Fruit fly (Drosophila melanogaster) S2 (cell line): ENCODE data around the gene bor.

Experiments used
- CG8478 ChIP-seq: fragments of >200 bp; optimal IDR thresholded peaks from 2 replicates; lab custom pipeline; 2018
- CTCF ChIP-seq, 2 experiments: fragments of >200 bp; optimal IDR thresholded peaks; 2 replicates each; lab custom pipeline; 2018

- TF ChIP-seq CG8478 (lab: Kevin White, UChicago) (no peak), CTCF (optimal IDR thresholded peaks at IDR 0.05; lab: Kevin White, UChicago) (no peak)
These were observed 13.6 kb upstream of the bor start for dm6 chr3R:16277543-16277942.
